Fruit fly (Drosophila melanogaster) whole organism, embryonic: ENCODE data around the gene CG43163.

Experiments used
- Atf6 ChIP-seq: fragments of 200-800 bp; sonication (Bioruptor generic); IDR thresholded peaks from 2 replicates; pipeline ENCODE4 v1.3.6; 2022; ENCODE audit warnings: missing biosample characterization, missing genetic modification characterization
- CG11398 ChIP-seq: fragments of 200-800 bp; sonication (Bioruptor generic); optimal IDR thresholded peaks from 2 replicates; lab custom pipeline; 2016; ENCODE audit warnings: missing biosample characterization, missing genetic modification characterization
- CG13287 ChIP-seq: fragments of 200-800 bp; sonication (Bioruptor generic); IDR thresholded peaks from 2 replicates; pipeline ENCODE4 v1.3.6; 2022; ENCODE audit warnings: missing biosample characterization, missing genetic modification characterization; ENCODE audit not compliant: partially characterized antibody
- CG13775 ChIP-seq: fragments of 200-800 bp; sonication (Bioruptor generic); optimal IDR thresholded peaks from 3 replicates; lab custom pipeline; 2017; ENCODE audit warnings: missing biosample characterization, mild to moderate bottlenecking, missing genetic modification characterization
- CG14860 ChIP-seq: fragments of 200-800 bp; sonication (Bioruptor generic); IDR thresholded peaks from 3 replicates; pipeline ENCODE4 v1.3.6; 2022; ENCODE audit warnings: missing biosample characterization, missing genetic modification characterization; ENCODE audit not compliant: partially characterized antibody
- CG15011 ChIP-seq: fragments of 200-800 bp; sonication (Bioruptor generic); optimal IDR thresholded peaks from 3 replicates; lab custom pipeline; 2018; ENCODE audit warnings: missing biosample characterization, mild to moderate bottlenecking, missing genetic modification characterization
- CG16813 ChIP-seq: fragments of 200-800 bp; sonication (Bioruptor generic); IDR thresholded peaks from 3 replicates; pipeline ENCODE4 v1.3.6; 2022; ENCODE audit warnings: missing biosample characterization, missing genetic modification characterization; ENCODE audit not compliant: partially characterized antibody
- CG17385 ChIP-seq: fragments of 200-800 bp; sonication (Bioruptor generic); optimal IDR thresholded peaks from 3 replicates; lab custom pipeline; 2018; ENCODE audit warnings: missing biosample characterization, mild to moderate bottlenecking, missing genetic modification characterization
- CG18599 ChIP-seq: fragments of 200-800 bp; sonication (Bioruptor generic); optimal IDR thresholded peaks from 3 replicates; lab custom pipeline; 2017; ENCODE audit warnings: missing biosample characterization, missing genetic modification characterization, mild to moderate bottlenecking, moderate library complexity, missing genetic modification reagents
- CG31441 ChIP-seq: fragments of 200-800 bp; sonication (Bioruptor generic); IDR thresholded peaks from 2 replicates; pipeline ENCODE4 v1.3.6; 2022; ENCODE audit warnings: missing biosample characterization, missing genetic modification characterization
- CG32767 ChIP-seq: fragments of 200-800 bp; sonication (Bioruptor generic); IDR thresholded peaks from 2 replicates; pipeline ENCODE4 v1.3.6; 2022; ENCODE audit warnings: missing biosample characterization, missing genetic modification characterization
- CG3726 ChIP-seq: fragments of 200-800 bp; sonication (Bioruptor generic); IDR thresholded peaks from 3 replicates; pipeline ENCODE4, ENCODE4 v1.3.6; 2022; ENCODE audit warnings: missing biosample characterization, missing genetic modification characterization
- CG3847 ChIP-seq: fragments of 200-800 bp; sonication (Bioruptor generic); IDR thresholded peaks from 2 replicates; pipeline ENCODE4 v1.3.6; 2022; ENCODE audit warnings: missing biosample characterization, missing genetic modification characterization
- CG42726 ChIP-seq: fragments of 200-800 bp; sonication (Bioruptor generic); IDR thresholded peaks from 2 replicates; pipeline ENCODE4 v1.3.6; 2022; ENCODE audit warnings: missing biosample characterization, missing genetic modification characterization; ENCODE audit not compliant: partially characterized antibody
- CG9727 ChIP-seq: fragments of 200-800 bp; sonication (Bioruptor generic); optimal IDR thresholded peaks from 3 replicates; lab custom pipeline; 2017; ENCODE audit warnings: missing biosample characterization, mild to moderate bottlenecking, missing genetic modification characterization
- CG9797 ChIP-seq: fragments of 200-800 bp; sonication (Bioruptor generic); optimal IDR thresholded peaks from 3 replicates; lab custom pipeline; 2018; ENCODE audit warnings: missing biosample characterization, mild to moderate bottlenecking, missing genetic modification characterization
- CHES-1-like ChIP-seq: fragments of 200-800 bp; sonication (Bioruptor generic); optimal IDR thresholded peaks from 2 replicates; lab custom pipeline; 2016; ENCODE audit warnings: missing biosample characterization, missing genetic modification characterization
- Chrac-16 ChIP-seq: fragments of 200-800 bp; sonication (Bioruptor generic); optimal IDR thresholded peaks from 3 replicates; lab custom pipeline; 2016; ENCODE audit warnings: missing biosample characterization, missing genetic modification characterization
- Doc3 ChIP-seq: fragments of 200-800 bp; sonication (Bioruptor generic); IDR thresholded peaks from 3 replicates; pipeline ENCODE4 v1.3.6; 2022; ENCODE audit warnings: missing biosample characterization, missing genetic modification characterization; ENCODE audit not compliant: partially characterized antibody
- Dp ChIP-seq: fragments of 200-800 bp; sonication (Bioruptor generic); optimal IDR thresholded peaks from 2 replicates; lab custom pipeline; 2018; ENCODE audit warnings: missing biosample characterization, mild to moderate bottlenecking, missing genetic modification characterization, moderate library complexity
- Ets97D ChIP-seq: fragments of 200-800 bp; sonication (Bioruptor generic); optimal IDR thresholded peaks from 3 replicates; lab custom pipeline; 2016; ENCODE audit warnings: missing biosample characterization, missing genetic modification characterization
- GATAe ChIP-seq: fragments of 200-800 bp; sonication (Bioruptor generic); conservative IDR thresholded peaks from 2 replicates; pipeline ENCODE4 v1.3.6; 2022; ENCODE audit warnings: missing biosample characterization, missing genetic modification characterization
- HHEX ChIP-seq: fragments of 200-800 bp; sonication (Bioruptor generic); optimal IDR thresholded peaks from 3 replicates; lab custom pipeline; 2017; ENCODE audit warnings: missing biosample characterization, mild to moderate bottlenecking, missing genetic modification characterization, missing genetic modification reagents
- HLHmδ ChIP-seq: fragments of 200-800 bp; sonication (Bioruptor generic); optimal IDR thresholded peaks from 2 replicates; lab custom pipeline; 2018; ENCODE audit warnings: missing biosample characterization, mild to moderate bottlenecking, missing genetic modification characterization, moderate library complexity
- Jarid2 ChIP-seq: fragments of 200-800 bp; sonication (Bioruptor generic); optimal IDR thresholded peaks from 3 replicates; lab custom pipeline; 2017; ENCODE audit warnings: mild to moderate bottlenecking, missing biosample characterization, missing genetic modification reagents, missing genetic modification characterization
- Med ChIP-seq: fragments of 200-800 bp; sonication (Bioruptor generic); peaks from one replicate; lab custom pipeline; 2016; ENCODE audit warnings: missing biosample characterization, missing genetic modification characterization, mild to moderate bottlenecking, inconsistent platforms, moderate library complexity
- Ptx1 ChIP-seq: fragments of 200-800 bp; sonication (Bioruptor generic); IDR thresholded peaks from 2 replicates; pipeline ENCODE4 v1.3.6; 2022; ENCODE audit warnings: missing biosample characterization, missing genetic modification characterization
- Sry-δ ChIP-seq: fragments of 200-800 bp; sonication (Bioruptor generic); optimal IDR thresholded peaks from 2 replicates; lab custom pipeline; 2016; ENCODE audit warnings: missing biosample characterization, missing genetic modification characterization
- amos ChIP-seq: fragments of 200-800 bp; sonication (Bioruptor generic); IDR thresholded peaks from 2 replicates; pipeline ENCODE4 v1.3.6; 2022; ENCODE audit warnings: missing biosample characterization, missing genetic modification characterization; ENCODE audit not compliant: partially characterized antibody
- az2 ChIP-seq: fragments of 200-800 bp; sonication (Bioruptor generic); optimal IDR thresholded peaks from 3 replicates; lab custom pipeline; 2016; ENCODE audit warnings: missing biosample characterization, missing genetic modification characterization
- bab2 ChIP-seq: fragments of 200-800 bp; sonication (Bioruptor generic); optimal IDR thresholded peaks from 2 replicates; lab custom pipeline; 2016; ENCODE audit warnings: missing biosample characterization, missing genetic modification characterization
- dpn ChIP-seq, 2 experiments: fragments of 200-800 bp; sonication (Bioruptor generic); optimal IDR thresholded peaks; 3 replicates each; lab custom pipeline; 2016; ENCODE audit warnings: missing biosample characterization in 2 of 2, missing genetic modification characterization in 2 of 2
- exex ChIP-seq: fragments of 200-800 bp; sonication (Bioruptor generic); optimal IDR thresholded peaks from 4 replicates; lab custom pipeline; 2018; ENCODE audit warnings: missing biosample characterization, mild to moderate bottlenecking, missing genetic modification characterization, moderate library complexity
- gcm ChIP-seq: fragments of 200-800 bp; sonication (Bioruptor generic); optimal IDR thresholded peaks from 2 replicates; lab custom pipeline; 2019; ENCODE audit warnings: missing biosample characterization, mild to moderate bottlenecking, missing genetic modification characterization, moderate library complexity
- gem ChIP-seq: fragments of 200-800 bp; sonication (Bioruptor generic); optimal IDR thresholded peaks from 2 replicates; lab custom pipeline; 2019; ENCODE audit warnings: missing biosample characterization, mild to moderate bottlenecking, missing genetic modification characterization, moderate library complexity
- grau ChIP-seq: fragments of 200-800 bp; optimal IDR thresholded peaks from 3 replicates; lab custom pipeline; 2019; ENCODE audit warnings: missing biosample characterization, mild to moderate bottlenecking, missing genetic modification characterization, moderate library complexity
- jigr1 ChIP-seq: fragments of 200-800 bp; sonication (Bioruptor generic); IDR thresholded peaks from 3 replicates; pipeline ENCODE4 v1.3.6; 2022; ENCODE audit warnings: missing biosample characterization, missing genetic modification characterization
- mirr ChIP-seq: fragments of 200-800 bp; sonication (Bioruptor generic); optimal IDR thresholded peaks from 3 replicates; lab custom pipeline; 2018; ENCODE audit warnings: missing biosample characterization, mild to moderate bottlenecking, missing genetic modification characterization
- nmo ChIP-seq: fragments of 200-800 bp; sonication (Bioruptor generic); optimal IDR thresholded peaks from 2 replicates; lab custom pipeline; 2018; ENCODE audit warnings: missing biosample characterization, mild to moderate bottlenecking, missing genetic modification characterization, moderate library complexity
- p53 ChIP-seq: fragments of 200-800 bp; sonication (Bioruptor generic); optimal IDR thresholded peaks from 2 replicates; lab custom pipeline; 2016; ENCODE audit warnings: missing biosample characterization, missing genetic modification characterization
- scrt ChIP-seq: fragments of 200-800 bp; sonication (Bioruptor generic); optimal IDR thresholded peaks from 2 replicates; lab custom pipeline; 2018; ENCODE audit warnings: missing biosample characterization, mild to moderate bottlenecking, missing genetic modification characterization, moderate library complexity
- sd ChIP-seq: fragments of 200-800 bp; sonication (Bioruptor generic); optimal IDR thresholded peaks from 3 replicates; lab custom pipeline; 2018; ENCODE audit warnings: missing biosample characterization, mild to moderate bottlenecking, missing genetic modification characterization, moderate library complexity
- slbo ChIP-seq: fragments of 200-800 bp; sonication (Bioruptor generic); IDR thresholded peaks from 2 replicates; pipeline ENCODE4 v1.3.6; 2022; ENCODE audit warnings: missing biosample characterization, missing genetic modification characterization
- sqz ChIP-seq: fragments of 200-800 bp; sonication (Bioruptor generic); optimal IDR thresholded peaks from 3 replicates; lab custom pipeline; 2018; ENCODE audit warnings: missing biosample characterization, mild to moderate bottlenecking, missing genetic modification characterization
- sug ChIP-seq: fragments of 200-800 bp; optimal IDR thresholded peaks from 2 replicates; lab custom pipeline; 2019; ENCODE audit warnings: missing biosample characterization, mild to moderate bottlenecking, missing genetic modification characterization, moderate library complexity
- tap ChIP-seq: fragments of 200-800 bp; optimal IDR thresholded peaks from 3 replicates; lab custom pipeline; 2019; ENCODE audit warnings: missing biosample characterization, mild to moderate bottlenecking, missing genetic modification characterization, moderate library complexity
- tup ChIP-seq: fragments of 200-800 bp; sonication (Bioruptor generic); optimal IDR thresholded peaks from 2 replicates; lab custom pipeline; 2016; ENCODE audit warnings: missing biosample characterization, mild to moderate bottlenecking, missing genetic modification characterization, moderate library complexity
- tx ChIP-seq: fragments of 200-800 bp; sonication (Bioruptor generic); optimal IDR thresholded peaks from 2 replicates; lab custom pipeline; 2016; ENCODE audit warnings: missing biosample characterization, missing genetic modification characterization
- vnd ChIP-seq: fragments of 200-800 bp; sonication (Bioruptor generic); IDR thresholded peaks from 3 replicates; pipeline ENCODE4 v1.3.6; 2022; ENCODE audit warnings: missing biosample characterization, missing genetic modification characterization; ENCODE audit not compliant: partially characterized antibody

Gene CG43163

dm6 chr3L:8545473-8545872 lies 38.5 kb upstream of the CG43163 start:
- TF ChIP-seq CG32767 (GFP tag; lab: Robert Waterston, UW) (peak; percentile 17; the same call in 1 of the 2 replicates), sd (tag; lab: Kevin White, UChicago) (peak; percentile 92), CG15011 (no peak), Med (GFP tag; lab: Kevin White, UChicago) (peak; percentile 9), tup (no peak), bab2 (GFP tag; lab: Kevin White, UChicago) (no peak), GATAe (peak; percentile 86), sqz (GFP tag; lab: Kevin White, UChicago) (peak; percentile 27), Jarid2 (GFP tag; lab: Kevin White, UChicago) (no peak), mirr (GFP tag; lab: Kevin White, UChicago) (peak; percentile 16), tx (GFP tag; lab: Kevin White, UChicago) (no peak), CG11398 (GFP tag; lab: Kevin White, UChicago) (no peak), tap (tag; lab: Kevin White, UChicago) (no peak), CG18599 (GFP tag; lab: Kevin White, UChicago) (peak; percentile 29), sug (peak; percentile 48), CG17385 (GFP tag; lab: Kevin White, UChicago) (peak; percentile 69), vnd (peak; percentile 10; the same call in 1 of the 3 replicates), p53 (GFP tag; lab: Kevin White, UChicago) (no peak), HLHmδ (GFP tag; lab: Kevin White, UChicago) (no peak), Atf6 (GFP tag; lab: Robert Waterston, UW) (no peak), gcm (GFP tag; lab: Kevin White, UChicago) (peak; percentile 57), CG3726 (GFP tag; lab: Robert Waterston, UW) (0 out of 3 replicates have a peak, but pooled peaks have one; percentile 15), exex (tag; lab: Kevin White, UChicago) (peak; percentile 39)
- TF ChIP-seq, all 482 proteins: peak for 13

dm6 chr3L:8544710-8545109 lies 37.8 kb upstream of the CG43163 start, which contains the start of gene rhea:
TSS of gene rhea (plus strand) at chr3L:8545001.
- no peak for TF ChIP-seq HHEX (GFP tag; lab: Kevin White, UChicago)
- no peak for TF ChIP-seq jigr1 (GFP tag; lab: Robert Waterston, UW)
- TF ChIP-seq CG42726 (GFP tag; lab: Robert Waterston, UW) = peak; percentile 57
- peak; percentile 18 for TF ChIP-seq az2 (GFP tag; lab: Kevin White, UChicago)
- TF ChIP-seq scrt = no peak
- TF ChIP-seq CG16813 (GFP tag; lab: Robert Waterston, UW) = peak; percentile 77
- 0 out of 2 replicates have a peak, but pooled peaks have one; percentile 10 for TF ChIP-seq Ptx1 (GFP tag; lab: Robert Waterston, UW)
- TF ChIP-seq slbo (GFP tag; lab: Robert Waterston, UW) = peak; percentile 39; the same call in 1 of the 2 replicates
- TF ChIP-seq CG13775 (GFP tag; lab: Kevin White, UChicago) = peak; percentile 37
- TF ChIP-seq grau (tag; lab: Kevin White, UChicago) = peak; percentile 24
- no peak for TF ChIP-seq CHES-1-like (GFP tag; lab: Kevin White, UChicago)
- peak; percentile 55 for TF ChIP-seq nmo (GFP tag; lab: Kevin White, UChicago)
- peak; percentile 6 for TF ChIP-seq Chrac-16
- TF ChIP-seq dpn (GFP tag; optimal IDR thresholded peaks at IDR 0.05; lab: Kevin White, UChicago) = peak in 1 of 2 experiments; percentile 39
- TF ChIP-seq Sry-δ (GFP tag; lab: Kevin White, UChicago) = peak; percentile 52
- TF ChIP-seq gem (tag; lab: Kevin White, UChicago) = peak; percentile 40
- peak; percentile 81 for TF ChIP-seq Doc3
- no peak for TF ChIP-seq CG9727
- TF ChIP-seq amos (GFP tag; lab: Robert Waterston, UW) = peak; percentile 84; the same call in 1 of the 2 replicates
- TF ChIP-seq Dp (GFP tag; lab: Kevin White, UChicago) = peak; percentile 90
- no peak for TF ChIP-seq CG3847 (GFP tag; lab: Robert Waterston, UW)
- TF ChIP-seq CG13287 (GFP tag; lab: Robert Waterston, UW) = peak; percentile 92
- peak; percentile 82 for TF ChIP-seq CG9797 (GFP tag; lab: Kevin White, UChicago)
- TF ChIP-seq Ets97D (GFP tag; lab: Kevin White, UChicago) = peak; percentile 25
- TF ChIP-seq CG31441 (GFP tag; lab: Robert Waterston, UW) = peak; percentile 29; the same call in 1 of the 2 replicates
- TF ChIP-seq CG14860 (GFP tag; lab: Robert Waterston, UW) = peak; percentile 64; the same call in 2 of the 3 replicates
